Fruit fly (Drosophila melanogaster) whole organism: ENCODE results near the gene CG18135.

ENCODE experiments used
- CG8478 ChIP-seq: fragments of >200 bp; optimal IDR thresholded peaks from 2 replicates; lab custom pipeline; 2018; ENCODE audit warnings: inconsistent platforms
- Dll ChIP-seq: fragments of >200 bp; optimal IDR thresholded peaks from 2 replicates; lab custom pipeline; 2017
- pan ChIP-seq: fragments of >200 bp; optimal IDR thresholded peaks from 2 replicates; lab custom pipeline; 2017
- psq ChIP-seq: fragments of >200 bp; optimal IDR thresholded peaks from 2 replicates; lab custom pipeline; 2017
- usp ChIP-seq: fragments of >200 bp; optimal IDR thresholded peaks from 2 replicates; lab custom pipeline; 2017; ENCODE audit warnings: missing biosample characterization, missing genetic modification characterization, mixed read lengths

- no peak for TF ChIP-seq psq
- no peak for TF ChIP-seq CG8478
- TF ChIP-seq pan (lab: Kevin White, UChicago) = no peak
- TF ChIP-seq usp = no peak
- TF ChIP-seq Dll (lab: Kevin White, UChicago) = no peak
These were observed 46.7 kb upstream of the CG18135 start for dm6 chr3L:19044589-19045298.
